Worm (Caenorhabditis elegans) whole organism, mixed stage, embryonic: ENCODE data around the gene exh-1.

Source experiments
- bed-3 ChIP-seq: fragments of 200-800 bp; sonication (Bioruptor generic); optimal IDR thresholded peaks from 3 replicates; lab custom pipeline; 2018; ENCODE audit warnings: mild to moderate bottlenecking, missing genetic modification characterization, moderate library complexity, missing compliant biosample characterization
- blmp-1 ChIP-seq: fragments of 150-350 bp; optimal IDR thresholded peaks from 2 replicates; lab custom pipeline; 2014; ENCODE audit warnings: missing biosample characterization, missing genetic modification characterization
- ceh-83 ChIP-seq: fragments of 200-800 bp; sonication (Bioruptor generic); optimal IDR thresholded peaks from 2 replicates; lab custom pipeline; 2018; ENCODE audit warnings: mild to moderate bottlenecking, missing genetic modification characterization, missing compliant biosample characterization
- drap-1 ChIP-seq: fragments of 200-800 bp; sonication (Bioruptor generic); optimal IDR thresholded peaks from 3 replicates; lab custom pipeline; 2018; ENCODE audit warnings: mild to moderate bottlenecking, missing genetic modification characterization, missing compliant biosample characterization
- elt-3 ChIP-seq: fragments of 150-350 bp; optimal IDR thresholded peaks from 2 replicates; lab custom pipeline; 2014; ENCODE audit warnings: missing biosample characterization, missing genetic modification characterization
- ham-2 ChIP-seq: fragments of 200-800 bp; sonication (Bioruptor generic); optimal IDR thresholded peaks from 2 replicates; lab custom pipeline; 2018; ENCODE audit warnings: mild to moderate bottlenecking, missing genetic modification characterization, missing compliant biosample characterization
- lsy-2 ChIP-seq: fragments of 150-350 bp; optimal IDR thresholded peaks from 2 replicates; lab custom pipeline; 2014; ENCODE audit warnings: missing biosample characterization, missing genetic modification characterization
- nhr-12 ChIP-seq: fragments of 150-350 bp; optimal IDR thresholded peaks from 2 replicates; lab custom pipeline; 2014; ENCODE audit warnings: missing biosample characterization, missing genetic modification characterization
- nhr-237 ChIP-seq: fragments of 150-350 bp; optimal IDR thresholded peaks from 2 replicates; lab custom pipeline; 2014; ENCODE audit warnings: missing biosample characterization, missing genetic modification characterization
- nhr-76 ChIP-seq: sonication (generic microtip); optimal IDR thresholded peaks from 2 replicates; lab custom pipeline; 2017; ENCODE audit warnings: missing biosample characterization, missing genetic modification characterization
- unc-39 ChIP-seq: fragments of 150-350 bp; optimal IDR thresholded peaks from 2 replicates; lab custom pipeline; 2014; ENCODE audit warnings: missing biosample characterization, missing genetic modification characterization
- ztf-11 ChIP-seq: fragments of 150-350 bp; optimal IDR thresholded peaks from 2 replicates; lab custom pipeline; 2014; ENCODE audit warnings: missing biosample characterization, missing genetic modification characterization

DNA sequence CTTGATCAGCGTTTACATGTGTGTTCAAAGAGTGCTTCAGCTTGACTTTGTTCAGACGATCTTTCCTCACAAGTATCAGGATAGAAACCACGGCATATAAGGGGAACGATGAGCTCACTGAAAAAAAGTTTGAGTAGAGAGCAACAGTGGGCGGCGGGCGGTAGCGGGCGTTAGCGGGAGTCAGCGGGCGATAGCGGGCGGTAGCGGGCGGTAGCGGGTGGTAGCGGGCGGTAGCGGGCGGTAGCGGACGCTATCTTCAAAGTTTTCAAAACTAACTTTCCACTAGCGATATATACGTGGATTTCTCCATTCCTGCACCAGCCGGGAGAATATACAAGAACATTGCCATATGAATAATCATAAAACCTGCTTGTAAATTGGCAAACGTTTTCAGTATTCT is 11.6 kb upstream of the exh-1 start:
- no peak for TF ChIP-seq lsy-2
- TF ChIP-seq ham-2 (GFP tag; lab: Kevin White, UChicago): no peak
- TF ChIP-seq elt-3: no peak
- no peak for TF ChIP-seq nhr-12 (tag; lab: Kevin White, UChicago)
- TF ChIP-seq drap-1 (GFP tag; lab: Kevin White, UChicago): no peak
- no peak for TF ChIP-seq bed-3 (GFP tag; lab: Kevin White, UChicago)
- TF ChIP-seq ceh-83 (GFP tag; lab: Kevin White, UChicago): no peak
- TF ChIP-seq nhr-76: no peak
- TF ChIP-seq nhr-237 (tag; lab: Kevin White, UChicago): no peak
- no peak for TF ChIP-seq unc-39 (tag; lab: Kevin White, UChicago)
- no peak for TF ChIP-seq ztf-11
- TF ChIP-seq blmp-1: no peak
